Worm (Caenorhabditis elegans): Measurements from ENCODE around the gene Y67D8A.2.

Gene Y67D8A.2

ce11 chrIV:3294553-3295185, 72.4 kb downstream of the Y67D8A.2 start, which contains the start of gene W08E12.7 (continued):
- TF ChIP-seq ztf-25 (GFP tag; IDR thresholded peaks at IDR 0.05) (0 out of 2 replicates have a peak, but pooled peaks have one; percentile 53), ztf-28 (GFP tag; IDR thresholded peaks at IDR 0.05) (peak; percentile 85), ama-1 (optimal IDR thresholded peaks at IDR 0.05) (no peak), ama-1 (GFP tag; optimal IDR thresholded peaks at IDR 0.05) (peak in 1 of 2 experiments; percentile 43), nfya-1 (tag; optimal IDR thresholded peaks at IDR 0.05; ENCODE audit: borderline replicate concordance, insufficient read depth) (no peak), egl-44 (GFP tag; IDR thresholded peaks at IDR 0.05) (no peak), mel-28 (tag; optimal IDR thresholded peaks at IDR 0.05; ENCODE audit: borderline replicate concordance) (no peak), ceh-100 (GFP tag; IDR thresholded peaks at IDR 0.05) (peak; percentile 95), ztf-26 (tag; optimal IDR thresholded peaks at IDR 0.05) (peak; percentile 2), F33H1.4 (GFP tag; IDR thresholded peaks at IDR 0.05) (peak; percentile 99), Y95B8A.8 (GFP tag; IDR thresholded peaks at IDR 0.05) (peak; percentile 84), let-526 (GFP tag; IDR thresholded peaks at IDR 0.05) (peak; percentile 88; the same call in 1 of the 2 replicates), snpc-1.1 (tag; optimal IDR thresholded peaks at IDR 0.05; ENCODE audit: insufficient read depth) (peak; percentile 72), ceh-27 (GFP tag; optimal IDR thresholded peaks at IDR 0.05) (peak; percentile 89), hlh-26 (GFP tag; conservative IDR thresholded peaks at IDR 0.05) (no peak), tbp1 (GFP tag; optimal IDR thresholded peaks at IDR 0.05) (peak; percentile 73), F52B5.7 (tag; optimal IDR thresholded peaks at IDR 0.05) (no peak), attf-3 (GFP tag; conservative IDR thresholded peaks at IDR 0.05) (peak; percentile 74), T26A5.8 (tag; optimal IDR thresholded peaks at IDR 0.05) (no peak), F10E7.11 (tag; optimal IDR thresholded peaks at IDR 0.05) (no peak), Y53F4B.3 (GFP tag; IDR thresholded peaks at IDR 0.05) (peak; percentile 67), snpc-1.3 (tag; optimal IDR thresholded peaks at IDR 0.05; ENCODE audit: insufficient read depth) (peak; percentile 92), hsf-1 (GFP tag; IDR thresholded peaks at IDR 0.05) (peak; percentile 61; the same call in 1 of the 2 replicates), B0019.2 (GFP tag; conservative IDR thresholded peaks at IDR 0.05) (peak; percentile 93), lsl-1 (GFP tag; optimal IDR thresholded peaks at IDR 0.05) (peak; percentile 92), lin-26 (GFP tag; IDR thresholded peaks at IDR 0.05) (peak; percentile 44; the same call in 1 of the 2 replicates), dpff-1 (tag; optimal IDR thresholded peaks at IDR 0.05) (no peak), sdz-38 (tag; optimal IDR thresholded peaks at IDR 0.05) (no peak), C17E4.6 (GFP tag; IDR thresholded peaks at IDR 0.05) (0 out of 2 replicates have a peak, but pooled peaks have one; percentile 22), cebp-2 (GFP tag; IDR thresholded peaks at IDR 0.05) (no peak), sptf-2 (GFP tag; optimal IDR thresholded peaks at IDR 0.05) (peak; percentile 61), Y56A3A.18 (GFP tag; IDR thresholded peaks at IDR 0.05) (no peak), nhr-80 (tag; optimal IDR thresholded peaks at IDR 0.05) (peak; percentile 91), madf-10 (tag; optimal IDR thresholded peaks at IDR 0.05) (peak; percentile 76), madf-3 (GFP tag; IDR thresholded peaks at IDR 0.05) (peak; percentile 90), B0035.1 (tag; optimal IDR thresholded peaks at IDR 0.05) (no peak), ztf-3 (GFP tag; optimal IDR thresholded peaks at IDR 0.05) (no peak), F37B4.10 (GFP tag; IDR thresholded peaks at IDR 0.05) (no peak), somi-1 (GFP tag; optimal IDR thresholded peaks at IDR 0.05) (peak; percentile 12), Y53G8AR.9 (GFP tag; conservative IDR thresholded peaks at IDR 0.05) (peak; percentile 81; the same call in 1 of the 2 replicates), athp-1 (tag; optimal IDR thresholded peaks at IDR 0.05) (peak; percentile 89), aptf-2 (GFP tag; conservative IDR thresholded peaks at IDR 0.05) (peak; percentile 62; the same call in 1 of the 2 replicates), madf-6 (GFP tag; IDR thresholded peaks at IDR 0.05) (peak; percentile 94), dox-1 (GFP tag; IDR thresholded peaks at IDR 0.05) (peak; percentile 96), nhr-120 (GFP tag; IDR thresholded peaks at IDR 0.05) (no peak), ccch-3 (GFP tag; optimal IDR thresholded peaks at IDR 0.05) (no peak), efl-1 (GFP tag; optimal IDR thresholded peaks at IDR 0.05) (peak; percentile 94), mcd-1 (GFP tag; IDR thresholded peaks at IDR 0.05) (peak; percentile 98)

Data from whole organism, young adult.